Fruit fly (Drosophila melanogaster): ENCODE results near the gene fd3F.

The fd3F gene

DNA sequence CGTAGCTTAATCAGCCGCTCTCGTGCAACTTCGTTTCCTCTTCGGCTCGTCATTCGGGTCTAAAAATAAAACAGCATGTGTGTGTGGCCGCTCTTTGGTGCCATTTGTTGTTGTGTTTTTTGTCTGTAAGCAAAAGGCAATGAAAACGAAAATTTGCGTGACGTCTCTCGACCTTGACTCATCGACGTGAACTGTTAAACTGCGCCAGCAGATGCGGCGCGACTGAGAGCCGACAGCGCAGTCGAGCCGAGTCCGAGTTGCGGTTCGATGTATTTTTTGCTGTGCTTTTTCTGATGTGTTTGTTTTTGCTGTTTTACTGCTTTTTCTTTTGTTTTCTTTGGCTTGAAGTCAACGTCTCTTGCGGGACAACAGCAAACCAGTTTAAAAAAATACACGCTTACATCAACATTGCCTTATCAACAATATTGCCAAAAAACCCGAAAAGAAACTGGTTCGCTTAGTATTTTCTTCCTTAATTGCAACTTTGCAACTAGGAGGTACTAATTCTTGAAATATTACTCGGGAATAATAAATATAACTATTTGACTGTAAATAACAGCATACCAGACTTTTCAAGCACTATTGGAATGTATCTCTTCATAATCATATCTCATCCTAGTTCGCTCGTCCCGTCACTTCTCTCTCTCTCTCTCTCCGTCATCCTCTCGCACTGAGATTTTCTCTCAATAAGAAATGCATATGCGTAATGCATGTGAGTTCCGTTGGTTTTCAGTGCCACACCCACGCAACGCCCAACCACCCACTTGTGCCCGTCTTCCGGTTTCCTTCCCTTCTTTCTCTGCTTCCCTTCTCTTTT lies 23.8 kb upstream of the fd3F start (continued):
- TF ChIP-seq hb (GFP tag; IDR thresholded peaks at IDR 0.05; ENCODE audit: partially characterized antibody), result no peak
- TF ChIP-seq otp (GFP tag; IDR thresholded peaks at IDR 0.05), result no peak
- no peak for TF ChIP-seq E2f2 (GFP tag; IDR thresholded peaks at IDR 0.05)
- TF ChIP-seq sug (tag; optimal IDR thresholded peaks at IDR 0.05), result peak; percentile 43
- no peak for TF ChIP-seq CG4404 (GFP tag; IDR thresholded peaks at IDR 0.05)
- no peak for TF ChIP-seq CG17802 (tag; optimal IDR thresholded peaks at IDR 0.05)
- TF ChIP-seq CG6765 (GFP tag; optimal IDR thresholded peaks at IDR 0.05), result no peak
- no peak for TF ChIP-seq btn (GFP tag; optimal IDR thresholded peaks at IDR 0.05)
- no peak for TF ChIP-seq CG11093 (GFP tag; IDR thresholded peaks at IDR 0.05)
- no peak for TF ChIP-seq ewg (GFP tag; optimal IDR thresholded peaks at IDR 0.05)
- no peak for TF ChIP-seq stc (GFP tag; IDR thresholded peaks at IDR 0.05)
- no peak for TF ChIP-seq CG18619 (GFP tag; optimal IDR thresholded peaks at IDR 0.05)
- TF ChIP-seq CG43689 (GFP tag; IDR thresholded peaks at IDR 0.05), result no peak
- no peak for TF ChIP-seq Vsx1 (GFP tag; optimal IDR thresholded peaks at IDR 0.05)
- TF ChIP-seq CG31441 (GFP tag; IDR thresholded peaks at IDR 0.05), result no peak
- no peak for TF ChIP-seq Ets65A (GFP tag)
- peak; percentile 27 for TF ChIP-seq psq (GFP tag; optimal IDR thresholded peaks at IDR 0.05)
- TF ChIP-seq ap (GFP tag; IDR thresholded peaks at IDR 0.05), result no peak
- TF ChIP-seq CG9609 (GFP tag; optimal IDR thresholded peaks at IDR 0.05), result no peak
- TF ChIP-seq prd (optimal IDR thresholded peaks at IDR 0.05), result no peak
- no peak for TF ChIP-seq prd (GFP tag; IDR thresholded peaks at IDR 0.05)
- no peak for TF ChIP-seq pita (GFP tag; optimal IDR thresholded peaks at IDR 0.05)
- no peak for TF ChIP-seq fru (optimal IDR thresholded peaks at IDR 0.05)
- no peak for TF ChIP-seq Dip2 (GFP tag; IDR thresholded peaks at IDR 0.05)
- TF ChIP-seq Hmx (GFP tag; optimal IDR thresholded peaks at IDR 0.05), result no peak
- TF ChIP-seq CG18011 (GFP tag; optimal IDR thresholded peaks at IDR 0.05), result no peak
- TF ChIP-seq Rx (GFP tag; IDR thresholded peaks at IDR 0.05), result no peak
- no peak for TF ChIP-seq kah (GFP tag; optimal IDR thresholded peaks at IDR 0.05)
- no peak for TF ChIP-seq CG5245 (GFP tag; optimal IDR thresholded peaks at IDR 0.05)
- peak; percentile 70 for TF ChIP-seq cg (GFP tag; optimal IDR thresholded peaks at IDR 0.05)
- TF ChIP-seq Mrtf (GFP tag; IDR thresholded peaks at IDR 0.05), result no peak
- no peak for TF ChIP-seq dysf (GFP tag; IDR thresholded peaks at IDR 0.05)
- TF ChIP-seq pan (optimal IDR thresholded peaks at IDR 0.05), result no peak
- TF ChIP-seq pan (GFP tag; optimal IDR thresholded peaks at IDR 0.05 in 1 of 2, IDR thresholded peaks at IDR 0.05 in 1 of 2), result no peak
- TF ChIP-seq lov (optimal IDR thresholded peaks at IDR 0.05), result no peak
- no peak for TF ChIP-seq lov (GFP tag; IDR thresholded peaks at IDR 0.05)
- no peak for TF ChIP-seq CG14441 (GFP tag; IDR thresholded peaks at IDR 0.05)
- TF ChIP-seq Sox102F (GFP tag; optimal IDR thresholded peaks at IDR 0.05), result no peak
- no peak for TF ChIP-seq CG1602 (GFP tag; optimal IDR thresholded peaks at IDR 0.05)
- no peak for TF ChIP-seq scrt (GFP tag; optimal IDR thresholded peaks at IDR 0.05)
- no peak for TF ChIP-seq CG7928 (GFP tag; optimal IDR thresholded peaks at IDR 0.05)
- no peak for TF ChIP-seq insv (GFP tag; optimal IDR thresholded peaks at IDR 0.05)
- TF ChIP-seq Bgb (GFP tag; IDR thresholded peaks at IDR 0.05; ENCODE audit: partially characterized antibody), result no peak
- no peak for TF ChIP-seq gfzf (GFP tag; optimal IDR thresholded peaks at IDR 0.05)
- TF ChIP-seq CG6654 (GFP tag; optimal IDR thresholded peaks at IDR 0.05), result no peak
- TF ChIP-seq CG6854 (GFP tag; optimal IDR thresholded peaks at IDR 0.05), result no peak
- TF ChIP-seq E2f1 (GFP tag; IDR thresholded peaks at IDR 0.05), result no peak
- TF ChIP-seq Nf-YA (GFP tag; IDR thresholded peaks at IDR 0.05), result no peak
- no peak for TF ChIP-seq az2 (GFP tag; optimal IDR thresholded peaks at IDR 0.05)
- no peak for TF ChIP-seq CG10543 (GFP tag; optimal IDR thresholded peaks at IDR 0.05)
- TF ChIP-seq vfl (GFP tag; optimal IDR thresholded peaks at IDR 0.05), result no peak
- TF ChIP-seq CG10366 (GFP tag; IDR thresholded peaks at IDR 0.05), result no peak

Data from whole organism, embryonic.